Worm (Caenorhabditis elegans) whole organism, midembryonic: Measurements from ENCODE around the gene srbc-43.

Source experiments
- T22C8.4 ChIP-seq: fragments of 200-800 bp; sonication (Bioruptor generic); IDR thresholded peaks from 2 replicates; pipeline ENCODE4 v1.3.6; 2022; ENCODE audit warnings: missing genetic modification characterization, missing compliant biosample characterization
- cog-1 ChIP-seq: sonication (generic microtip); optimal IDR thresholded peaks from 2 replicates; lab custom pipeline; 2016; ENCODE audit warnings: missing genetic modification characterization, missing compliant biosample characterization
- flt-1 ChIP-seq: fragments of 200-800 bp; sonication (Bioruptor generic); IDR thresholded peaks from 2 replicates; pipeline ENCODE4 v1.3.6; 2022; ENCODE audit warnings: missing genetic modification characterization, missing compliant biosample characterization
- klf-2 ChIP-seq: fragments of 200-800 bp; sonication (Bioruptor generic); conservative IDR thresholded peaks from 2 replicates; pipeline ENCODE4 v1.3.6; 2022; ENCODE audit warnings: missing genetic modification reagents, missing genetic modification characterization, missing compliant biosample characterization
- med-1 ChIP-seq: sonication (generic microtip); optimal IDR thresholded peaks from 2 replicates; lab custom pipeline; 2017; ENCODE audit warnings: missing genetic modification characterization, mild to moderate bottlenecking, missing compliant biosample characterization, antibody characterized with exemption, missing genetic modification reagents; ENCODE audit not compliant: insufficient read depth
- ref-1 ChIP-seq: fragments of 200-800 bp; sonication (Bioruptor generic); conservative IDR thresholded peaks from 2 replicates; pipeline ENCODE4 v1.3.6; 2022; ENCODE audit warnings: missing genetic modification reagents, missing genetic modification characterization, missing compliant biosample characterization
- tab-1 ChIP-seq: fragments of 200-800 bp; sonication (Bioruptor generic); IDR thresholded peaks from 2 replicates; pipeline ENCODE4 v1.3.6; 2022; ENCODE audit warnings: missing genetic modification characterization, missing compliant biosample characterization
- ztf-23 ChIP-seq: fragments of 200-800 bp; sonication (Bioruptor generic); IDR thresholded peaks from 2 replicates; pipeline ENCODE4 v1.3.6; 2022; ENCODE audit warnings: missing genetic modification reagents, missing genetic modification characterization, missing compliant biosample characterization
- ztf-29 ChIP-seq: fragments of 200-800 bp; sonication (Bioruptor generic); IDR thresholded peaks from 2 replicates; pipeline ENCODE4 v1.3.6; 2022; ENCODE audit warnings: missing genetic modification reagents, missing genetic modification characterization, missing compliant biosample characterization

The srbc-43 gene

DNA sequence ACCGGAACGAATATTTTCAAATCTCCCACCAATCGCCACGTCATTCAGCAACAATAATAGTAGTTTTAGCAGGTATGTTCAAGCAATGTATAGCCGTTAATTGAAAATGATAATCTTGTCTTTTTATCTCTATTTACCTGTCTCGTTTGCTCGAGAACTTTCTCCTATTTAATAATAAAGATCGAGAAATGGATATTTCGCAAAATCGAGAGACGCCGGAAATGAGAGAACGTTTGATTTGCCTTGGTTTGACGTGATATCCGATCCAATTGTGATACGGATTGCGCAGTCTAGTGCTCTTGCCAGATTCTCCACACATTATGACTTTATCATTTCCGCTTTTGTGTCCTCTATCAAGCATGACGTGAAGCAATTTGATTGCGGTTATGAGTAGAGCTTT, 16.5 kb downstream of the srbc-43 start:
- no peak for TF ChIP-seq T22C8.4
- no peak for TF ChIP-seq ztf-23 (GFP tag; lab: Robert Waterston, UW)

DNA sequence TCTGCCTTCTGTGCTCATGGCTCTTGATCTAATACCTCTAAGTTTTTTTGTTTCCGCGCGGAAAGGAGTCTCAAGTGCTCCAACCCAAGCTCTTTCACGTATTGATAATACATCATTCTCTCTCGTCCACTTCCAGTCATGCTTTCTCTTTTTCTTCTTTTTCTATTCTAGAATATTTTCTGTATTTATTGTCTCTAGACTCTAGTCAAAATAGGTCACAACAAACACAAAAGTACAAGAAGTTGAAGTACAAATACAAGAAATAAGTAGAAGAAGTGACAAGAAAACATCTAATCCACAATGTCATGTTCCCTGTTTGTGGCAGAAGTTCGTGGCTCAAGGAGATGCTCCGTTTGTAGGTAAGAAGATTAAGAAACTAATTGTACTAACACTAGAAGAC, 17.1 kb downstream of the srbc-43 start, which contains the start of gene ZC455.1:
ZC455.1 (plus strand) TSS at position 301 of the 400 bp plus-strand sequence.
- TF ChIP-seq ztf-23 (GFP tag; lab: Robert Waterston, UW) (no peak), tab-1 (GFP tag; lab: Robert Waterston, UW) (no peak), ztf-29 (GFP tag; lab: Robert Waterston, UW) (no peak), T22C8.4 (no peak), cog-1 (tag; lab: Kevin White, UChicago) (no peak), flt-1 (no peak), ref-1 (GFP tag; lab: Robert Waterston, UW) (no peak), klf-2 (GFP tag; lab: Robert Waterston, UW) (no peak), med-1 (GFP tag; lab: Kevin White, UChicago) (no peak)

- TF ChIP-seq ztf-23 (GFP tag; lab: Robert Waterston, UW) = no peak
- TF ChIP-seq T22C8.4 = no peak
- no peak for TF ChIP-seq med-1 (GFP tag; lab: Kevin White, UChicago)
- no peak for TF ChIP-seq ref-1 (GFP tag; lab: Robert Waterston, UW)
- TF ChIP-seq ztf-29 (GFP tag; lab: Robert Waterston, UW) = no peak
- no peak for TF ChIP-seq cog-1 (tag; lab: Kevin White, UChicago)
- no peak for TF ChIP-seq flt-1
Observed at ce11 chrV:12768946-12769345, 21.4 kb downstream of the srbc-43 start, which contains the start of gene srt-43. srt-43 (plus strand) TSS chrV:12769246.

ce11 chrV:12763291-12763995, 26.9 kb downstream of the srbc-43 start, which contains the start of the genes abcf-1 and scc-3:
abcf-1 (minus strand) TSS chrV:12763375.
scc-3 (plus strand) TSS chrV:12763945.
- TF ChIP-seq tab-1 (GFP tag; lab: Robert Waterston, UW) (no peak), T22C8.4 (no peak), ztf-23 (GFP tag; lab: Robert Waterston, UW) (no peak), cog-1 (tag; lab: Kevin White, UChicago) (no peak), flt-1 (no peak), ztf-29 (GFP tag; lab: Robert Waterston, UW) (no peak)

- no peak for TF ChIP-seq ref-1 (GFP tag; lab: Robert Waterston, UW)
- no peak for TF ChIP-seq T22C8.4
- TF ChIP-seq tab-1 (GFP tag; lab: Robert Waterston, UW) = no peak
- no peak for TF ChIP-seq klf-2 (GFP tag; lab: Robert Waterston, UW)
- TF ChIP-seq cog-1 (tag; lab: Kevin White, UChicago) = no peak
- TF ChIP-seq ztf-29 (GFP tag; lab: Robert Waterston, UW) = no peak
Observed at ce11 chrV:12760913-12761312, 29.4 kb downstream of the srbc-43 start, which contains the start of gene F18E2.15. F18E2.15 (minus strand) TSS chrV:12761013.

DNA sequence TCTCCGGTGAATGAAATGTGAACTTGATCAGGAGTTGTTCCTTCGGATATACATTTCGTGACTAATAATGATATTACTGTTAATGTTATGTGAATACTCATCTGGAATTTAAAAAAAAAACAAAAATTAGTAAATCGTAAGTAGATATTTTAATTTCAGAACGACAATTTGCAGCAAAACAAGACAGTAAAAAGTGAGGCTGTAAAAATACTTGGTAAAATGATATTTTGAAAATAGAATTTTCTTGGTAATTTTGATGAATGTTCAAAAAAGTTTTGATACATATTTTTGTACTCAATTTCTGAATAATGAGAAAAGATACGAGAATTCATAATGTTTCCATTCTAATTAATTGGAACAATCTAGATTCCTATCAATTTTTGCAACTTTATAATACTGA, 30.7 kb downstream of the srbc-43 start, which contains the start of gene papl-1:
papl-1 (minus strand) TSS at position 101 of the 400 bp plus-strand sequence.
- no peak for TF ChIP-seq ztf-29 (GFP tag; lab: Robert Waterston, UW)

ce11 chrV:12754839-12755238, 35.5 kb downstream of the srbc-43 start, which contains the start of gene gpa-13:
gpa-13 (minus strand) TSS chrV:12754939.
- TF ChIP-seq med-1 (GFP tag; lab: Kevin White, UChicago) = no peak
- TF ChIP-seq klf-2 (GFP tag; lab: Robert Waterston, UW) = no peak
- no peak for TF ChIP-seq T22C8.4
- no peak for TF ChIP-seq ztf-29 (GFP tag; lab: Robert Waterston, UW)
- no peak for TF ChIP-seq ref-1 (GFP tag; lab: Robert Waterston, UW)
- no peak for TF ChIP-seq cog-1 (tag; lab: Kevin White, UChicago)
- TF ChIP-seq tab-1 (GFP tag; lab: Robert Waterston, UW) = no peak
- no peak for TF ChIP-seq ztf-23 (GFP tag; lab: Robert Waterston, UW)
- TF ChIP-seq flt-1 = no peak

- TF ChIP-seq flt-1 = no peak
- TF ChIP-seq ref-1 (GFP tag; lab: Robert Waterston, UW) = no peak
- no peak for TF ChIP-seq cog-1 (tag; lab: Kevin White, UChicago)
- TF ChIP-seq ztf-23 (GFP tag; lab: Robert Waterston, UW) = no peak
- no peak for TF ChIP-seq ztf-29 (GFP tag; lab: Robert Waterston, UW)
- no peak for TF ChIP-seq tab-1 (GFP tag; lab: Robert Waterston, UW)
- TF ChIP-seq med-1 (GFP tag; lab: Kevin White, UChicago) = no peak
- no peak for TF ChIP-seq klf-2 (GFP tag; lab: Robert Waterston, UW)
- no peak for TF ChIP-seq T22C8.4
Observed at ce11 chrV:12752407-12752806, 37.9 kb downstream of the srbc-43 start, which contains the start of gene C15C8.8. C15C8.8 (minus strand) TSS chrV:12752507.

DNA sequence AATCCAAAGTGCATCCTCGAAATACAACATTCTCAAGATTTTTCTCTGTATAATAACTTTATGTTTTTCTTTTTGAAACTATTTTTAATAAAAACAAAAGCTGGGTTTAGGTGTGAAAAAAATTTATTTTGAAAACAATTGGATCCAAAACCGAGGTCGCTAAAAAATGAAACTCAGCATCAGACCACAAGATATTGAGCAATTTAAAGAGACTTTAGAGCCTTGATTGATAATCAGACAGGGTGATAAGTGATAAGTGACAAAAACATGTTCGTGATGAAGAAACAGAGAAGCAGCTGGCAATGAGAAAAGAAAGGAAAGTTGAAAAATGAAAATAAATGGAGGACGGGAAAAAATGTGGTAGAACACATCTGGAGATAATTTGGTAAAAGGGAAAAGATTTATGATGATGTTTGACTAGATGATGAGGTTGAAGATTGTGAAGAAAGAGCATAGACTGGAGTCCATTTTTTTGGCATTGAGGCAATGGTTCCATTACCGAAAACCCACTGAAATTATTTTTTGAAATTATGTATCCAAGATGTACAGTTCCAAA, 38.7 kb downstream of the srbc-43 start, which contains the start of gene C15C8.6:
C15C8.6 (minus strand) TSS at position 51 of the 556 bp plus-strand sequence.
- TF ChIP-seq med-1 (GFP tag; lab: Kevin White, UChicago) (no peak), tab-1 (GFP tag; lab: Robert Waterston, UW) (no peak), T22C8.4 (no peak), ztf-29 (GFP tag; lab: Robert Waterston, UW) (no peak), ztf-23 (GFP tag; lab: Robert Waterston, UW) (no peak), klf-2 (GFP tag; lab: Robert Waterston, UW) (no peak), flt-1 (no peak), ref-1 (GFP tag; lab: Robert Waterston, UW) (no peak), cog-1 (tag; lab: Kevin White, UChicago) (no peak)
